Worm (Caenorhabditis elegans) whole organism, L3 larva: ENCODE measurements around the gene F22B8.7.

ENCODE experiments used
- R02D3.7 ChIP-seq: fragments of 150-350 bp; optimal IDR thresholded peaks from 2 replicates; lab custom pipeline; 2014; ENCODE audit warnings: missing biosample characterization, missing genetic modification characterization
- ZK546.5 ChIP-seq: sonication (generic microtip); optimal IDR thresholded peaks from 2 replicates; lab custom pipeline; 2017; ENCODE audit warnings: missing biosample characterization, missing genetic modification characterization
- ama-1 ChIP-seq: fragments of 150-350 bp; optimal IDR thresholded peaks from 2 replicates; lab custom pipeline; 2018
- ceh-16 ChIP-seq: sonication (generic microtip); optimal IDR thresholded peaks from 2 replicates; lab custom pipeline; 2017; ENCODE audit warnings: missing biosample characterization, missing genetic modification characterization
- ceh-28 ChIP-seq: fragments of 150-350 bp; optimal IDR thresholded peaks from 2 replicates; lab custom pipeline; 2014; ENCODE audit warnings: missing biosample characterization, missing genetic modification reagents, missing genetic modification characterization
- ceh-9 ChIP-seq: sonication (generic microtip); optimal IDR thresholded peaks from 2 replicates; lab custom pipeline; 2018; ENCODE audit warnings: missing biosample characterization, missing genetic modification characterization
- egl-27 ChIP-seq: sonication (generic microtip); optimal IDR thresholded peaks from 4 replicates; lab custom pipeline; 2017; ENCODE audit warnings: missing biosample characterization, missing genetic modification reagents, missing genetic modification characterization
- egl-5 ChIP-seq: fragments of 150-350 bp; optimal IDR thresholded peaks from 2 replicates; lab custom pipeline; 2017; ENCODE audit warnings: missing biosample characterization, missing genetic modification reagents, missing genetic modification characterization, inconsistent platforms
- elt-1 ChIP-seq: fragments of 150-350 bp; optimal IDR thresholded peaks from 2 replicates; lab custom pipeline; 2014; ENCODE audit warnings: missing biosample characterization, missing genetic modification characterization
- elt-2 ChIP-seq: sonication (generic microtip); optimal IDR thresholded peaks from 2 replicates; lab custom pipeline; 2016; ENCODE audit warnings: missing genetic modification reagents, mild to moderate bottlenecking, missing genetic modification characterization, missing compliant biosample characterization
- elt-3 ChIP-seq, 3 experiments: fragments of 150-350 bp in 1 of 3; sonication (generic microtip) in 2 of 3; optimal IDR thresholded peaks; 2 replicates in 2 of 3; 4 replicates in 1 of 3; lab custom pipeline; 2014 to 2017; ENCODE audit warnings: missing biosample characterization in 3 of 3, missing genetic modification characterization in 3 of 3
- eor-1 ChIP-seq, 2 experiments: fragments of 150-350 bp; optimal IDR thresholded peaks; 2 replicates each; lab custom pipeline; 2014 to 2018; ENCODE audit warnings: missing biosample characterization in 2 of 2, missing genetic modification characterization in 2 of 2
- fkh-10 ChIP-seq: sonication (generic microtip); optimal IDR thresholded peaks from 2 replicates; lab custom pipeline; 2017; ENCODE audit warnings: missing biosample characterization, missing genetic modification reagents, missing genetic modification characterization
- fkh-2 ChIP-seq: fragments of 150-350 bp; optimal IDR thresholded peaks from 2 replicates; lab custom pipeline; 2014; ENCODE audit warnings: missing biosample characterization, missing genetic modification reagents, missing genetic modification characterization
- fos-1 ChIP-seq: fragments of 150-350 bp; optimal IDR thresholded peaks from 2 replicates; lab custom pipeline; 2014; ENCODE audit warnings: missing biosample characterization, missing genetic modification characterization
- hmg-11 ChIP-seq: sonication (generic microtip); optimal IDR thresholded peaks from 2 replicates; lab custom pipeline; 2016; ENCODE audit warnings: missing genetic modification characterization, missing compliant biosample characterization
- jun-1 ChIP-seq: fragments of 150-350 bp; optimal IDR thresholded peaks from 2 replicates; lab custom pipeline; 2014; ENCODE audit warnings: missing biosample characterization, missing genetic modification reagents, missing genetic modification characterization
- lin-15B ChIP-seq: fragments of 150-350 bp; optimal IDR thresholded peaks from 2 replicates; lab custom pipeline; 2014; ENCODE audit warnings: missing biosample characterization, missing genetic modification characterization
- lin-39 ChIP-seq: fragments of 150-350 bp; optimal IDR thresholded peaks from 2 replicates; lab custom pipeline; 2018; ENCODE audit warnings: missing biosample characterization, missing genetic modification reagents, missing genetic modification characterization
- lsy-12 ChIP-seq: sonication (generic microtip); optimal IDR thresholded peaks from 2 replicates; lab custom pipeline; 2016; ENCODE audit warnings: mild to moderate bottlenecking, missing genetic modification characterization, missing compliant biosample characterization
- mdl-1 ChIP-seq: fragments of 150-350 bp; optimal IDR thresholded peaks from 2 replicates; lab custom pipeline; 2014; ENCODE audit warnings: missing biosample characterization, missing genetic modification characterization
- mml-1 ChIP-seq: fragments of 150-350 bp; sonication (generic microtip); optimal IDR thresholded peaks from 3 replicates; lab custom pipeline; 2014; ENCODE audit warnings: missing biosample characterization, missing genetic modification characterization
- nfya-1 ChIP-seq: sonication (generic microtip); optimal IDR thresholded peaks from 2 replicates; lab custom pipeline; 2017; ENCODE audit warnings: missing genetic modification characterization, mild to moderate bottlenecking, missing compliant biosample characterization, antibody characterized with exemption, moderate library complexity; ENCODE audit not compliant: insufficient read depth
- nhr-11 ChIP-seq: fragments of 150-350 bp; optimal IDR thresholded peaks from 2 replicates; lab custom pipeline; 2014; ENCODE audit warnings: missing biosample characterization, missing genetic modification characterization
- nhr-12 ChIP-seq: fragments of 150-350 bp; optimal IDR thresholded peaks from 2 replicates; lab custom pipeline; 2014; ENCODE audit warnings: missing biosample characterization, missing genetic modification characterization
- nhr-23 ChIP-seq: fragments of 150-350 bp; optimal IDR thresholded peaks from 2 replicates; lab custom pipeline; 2014; ENCODE audit warnings: missing biosample characterization, missing genetic modification reagents, missing genetic modification characterization
- nhr-237 ChIP-seq: fragments of 150-350 bp; optimal IDR thresholded peaks from 2 replicates; lab custom pipeline; 2014; ENCODE audit warnings: missing biosample characterization, missing genetic modification characterization
- nhr-25 ChIP-seq: sonication (generic microtip); optimal IDR thresholded peaks from 2 replicates; lab custom pipeline; 2017; ENCODE audit warnings: missing biosample characterization, missing genetic modification characterization
- nhr-28 ChIP-seq: fragments of 150-350 bp; optimal IDR thresholded peaks from 2 replicates; lab custom pipeline; 2014; ENCODE audit warnings: missing biosample characterization, missing genetic modification characterization
- nhr-43 ChIP-seq: sonication (generic microtip); optimal IDR thresholded peaks from 2 replicates; lab custom pipeline; 2016; ENCODE audit warnings: mild to moderate bottlenecking, missing genetic modification characterization, missing compliant biosample characterization; ENCODE audit not compliant: poor library complexity, severe bottlenecking
- nhr-67 ChIP-seq: fragments of 150-350 bp; optimal IDR thresholded peaks from 2 replicates; lab custom pipeline; 2014; ENCODE audit warnings: missing biosample characterization, missing genetic modification characterization
- nhr-77 ChIP-seq: fragments of 150-350 bp; optimal IDR thresholded peaks from 2 replicates; lab custom pipeline; 2014; ENCODE audit warnings: missing biosample characterization, missing genetic modification characterization
- pha-4 ChIP-seq: fragments of 150-350 bp; optimal IDR thresholded peaks from 2 replicates; lab custom pipeline; 2014; ENCODE audit warnings: missing biosample characterization, missing genetic modification reagents, missing genetic modification characterization
- pqm-1 ChIP-seq: fragments of 150-350 bp; optimal IDR thresholded peaks from 2 replicates; lab custom pipeline; 2017; ENCODE audit warnings: missing biosample characterization, missing genetic modification characterization, inconsistent platforms
- skn-1 ChIP-seq: fragments of 150-350 bp; optimal IDR thresholded peaks from 2 replicates; lab custom pipeline; 2014; ENCODE audit warnings: missing biosample characterization, missing genetic modification characterization
- tbx-2 ChIP-seq: sonication (generic microtip); optimal IDR thresholded peaks from 2 replicates; lab custom pipeline; 2016; ENCODE audit warnings: mild to moderate bottlenecking, missing genetic modification characterization, missing compliant biosample characterization
- unc-62 ChIP-seq: fragments of 150-350 bp; sonication (generic microtip); optimal IDR thresholded peaks from 4 replicates; lab custom pipeline; 2014; ENCODE audit warnings: missing biosample characterization, missing genetic modification reagents, missing genetic modification characterization
- ztf-4 ChIP-seq: fragments of 150-350 bp; optimal IDR thresholded peaks from 2 replicates; lab custom pipeline; 2014; ENCODE audit warnings: missing biosample characterization, missing genetic modification characterization

F22B8.7 gene

DNA sequence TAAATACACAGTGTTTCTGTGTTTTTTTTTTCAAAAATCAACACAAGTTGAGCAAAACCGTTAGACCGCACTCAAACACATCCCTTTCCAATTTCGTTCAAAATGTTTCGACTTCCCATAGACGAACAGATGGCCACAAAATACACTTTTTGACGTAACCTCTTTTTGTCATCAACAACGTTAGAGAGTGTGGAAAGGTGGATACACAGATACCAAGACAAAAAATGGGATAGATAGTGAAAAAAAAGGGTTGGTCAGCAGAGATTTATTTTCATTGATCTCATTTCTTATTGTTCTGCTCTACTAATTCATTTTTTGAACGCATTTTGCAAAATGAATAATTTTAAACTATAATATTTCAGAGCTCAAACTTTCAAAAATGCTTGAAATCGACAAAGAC lies 478 bp downstream of the F22B8.7 start:
- TF ChIP-seq ceh-28 (tag; lab: Kevin White, UChicago) (no peak), elt-1 (no peak), eor-1 (tag; optimal IDR thresholded peaks at IDR 0.05; lab: Kevin White, UChicago) (no peak), pqm-1 (tag; lab: Kevin White, UChicago) (peak; percentile 19), fkh-10 (no peak), elt-2 (peak; percentile 12)

DNA sequence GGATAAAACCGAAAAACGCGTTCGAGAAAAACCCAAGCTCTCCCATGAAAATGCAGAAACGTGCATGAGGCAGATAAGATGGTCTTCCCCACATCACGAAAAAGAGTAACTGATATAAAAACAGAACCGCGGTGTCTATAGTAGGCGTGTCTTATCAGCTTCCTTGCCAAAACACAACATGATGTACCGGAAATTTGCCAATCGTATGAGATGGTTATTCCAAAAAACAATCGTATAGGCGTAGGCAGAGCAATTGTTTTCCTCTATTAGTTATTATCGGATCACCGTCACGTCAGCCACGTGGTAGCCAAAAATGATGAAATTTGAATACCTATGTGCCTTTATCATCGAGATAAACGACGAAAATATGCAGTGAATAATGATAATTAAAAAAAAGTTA lies 5.1 kb downstream of the F22B8.7 start, which contains the start of gene str-7:
str-7 (minus strand) TSS at position 101 of the 400 bp plus-strand sequence.
- TF ChIP-seq pqm-1 (tag; lab: Kevin White, UChicago), result peak; percentile 2
- no peak for TF ChIP-seq mdl-1 (tag; lab: Kevin White, UChicago)
- TF ChIP-seq ztf-4 (tag; lab: Kevin White, UChicago), result no peak

DNA sequence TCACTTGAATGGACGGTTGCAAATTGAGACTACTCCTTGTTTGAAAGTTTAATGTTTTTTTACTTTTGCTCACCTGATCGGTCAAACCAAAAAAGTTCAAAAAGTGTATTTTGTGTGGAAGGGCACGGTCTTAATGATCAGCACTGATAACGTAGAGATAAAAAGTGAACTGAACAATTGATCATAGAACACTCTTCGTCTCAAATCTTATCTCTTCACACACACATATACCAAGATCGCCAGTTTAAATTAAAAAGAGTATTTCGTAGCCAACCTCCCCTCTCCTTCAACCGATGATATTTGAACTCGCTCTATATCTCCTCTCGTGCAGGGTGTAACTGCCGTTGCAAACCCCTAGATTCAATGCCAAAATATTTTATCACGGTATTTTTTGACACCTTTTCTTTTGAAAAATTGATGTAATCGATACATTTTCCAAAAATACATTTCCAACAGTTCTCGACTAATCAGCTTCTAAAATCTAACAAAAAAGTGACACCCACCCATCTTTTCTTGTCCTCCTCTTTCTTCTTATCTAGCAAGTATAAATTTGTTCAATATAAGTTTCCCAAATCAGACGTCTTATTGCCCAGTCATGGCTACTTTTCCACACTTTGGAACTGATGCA lies 5.8 kb downstream of the F22B8.7 start, which contains the start of gene cth-1:
cth-1 (plus strand) TSS at position 578 of the 628 bp plus-strand sequence.
- TF ChIP-seq nhr-11 (tag; lab: Kevin White, UChicago), result no peak
- no peak for TF ChIP-seq fkh-2 (tag; lab: Kevin White, UChicago)
- no peak for TF ChIP-seq fos-1
- no peak for TF ChIP-seq nhr-12 (tag; lab: Kevin White, UChicago)
- TF ChIP-seq nhr-67, result no peak
- TF ChIP-seq nhr-237 (tag; lab: Kevin White, UChicago), result no peak
- TF ChIP-seq mml-1, result no peak
- TF ChIP-seq fkh-10, result no peak
- no peak for TF ChIP-seq jun-1
- no peak for TF ChIP-seq R02D3.7 (tag; lab: Kevin White, UChicago)
- no peak for TF ChIP-seq ceh-28 (tag; lab: Kevin White, UChicago)
- peak; percentile 59 for TF ChIP-seq elt-1
- TF ChIP-seq ZK546.5 (tag; lab: Kevin White, UChicago), result no peak
- no peak for TF ChIP-seq ceh-9 (tag; lab: Kevin White, UChicago)
- TF ChIP-seq unc-62, result no peak
- no peak for TF ChIP-seq hmg-11
- no peak for TF ChIP-seq nhr-23 (tag; lab: Kevin White, UChicago)
- TF ChIP-seq pqm-1 (tag; lab: Kevin White, UChicago), result peak; percentile 73
- no peak for TF ChIP-seq nhr-25
- TF ChIP-seq elt-3 (tag; optimal IDR thresholded peaks at IDR 0.05; lab: Kevin White, UChicago), result peak in 1 of 3 experiments; percentile 72
- TF ChIP-seq elt-2, result peak; percentile 60
- no peak for TF ChIP-seq egl-27 (tag; lab: Kevin White, UChicago)
- no peak for TF ChIP-seq nfya-1
- TF ChIP-seq nhr-28 (tag; lab: Kevin White, UChicago), result no peak
- no peak for TF ChIP-seq lsy-12
- TF ChIP-seq skn-1, result no peak
- TF ChIP-seq ztf-4 (tag; lab: Kevin White, UChicago), result no peak
- no peak for TF ChIP-seq nhr-77 (tag; lab: Kevin White, UChicago)
- TF ChIP-seq lin-15B (tag; lab: Kevin White, UChicago), result no peak
- TF ChIP-seq nhr-43 (tag; lab: Kevin White, UChicago), result no peak
- TF ChIP-seq ama-1 (lab: Kevin White, UChicago), result no peak
- TF ChIP-seq ceh-16 (tag; lab: Kevin White, UChicago), result no peak
- no peak for TF ChIP-seq lin-39 (tag; lab: Kevin White, UChicago)
- no peak for TF ChIP-seq pha-4 (tag; lab: Kevin White, UChicago)
- no peak for TF ChIP-seq mdl-1 (tag; lab: Kevin White, UChicago)
- TF ChIP-seq, all 47 proteins: peak for 4

DNA sequence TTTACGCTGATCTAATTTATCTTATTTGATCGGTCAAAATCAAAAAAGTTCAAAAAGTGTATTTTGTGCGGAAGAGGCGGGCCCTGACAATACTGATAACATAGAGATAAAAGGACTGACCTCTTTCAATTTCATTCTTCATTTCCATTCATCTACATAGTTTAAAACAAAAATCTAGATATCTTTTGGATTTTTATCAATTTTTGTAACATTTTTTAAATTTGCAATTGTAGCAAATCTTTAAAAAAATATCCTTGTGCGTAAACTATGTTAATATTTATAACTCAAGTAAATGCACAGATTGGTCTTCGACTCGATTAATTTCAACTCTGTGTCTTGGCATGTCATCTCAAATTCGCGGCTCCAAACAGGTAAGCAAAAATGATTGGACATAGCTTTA lies 9.2 kb downstream of the F22B8.7 start, which contains the start of gene argk-1:
argk-1 (plus strand) TSS at position 301 of the 400 bp plus-strand sequence.
- no peak for TF ChIP-seq hmg-11
- no peak for TF ChIP-seq lin-15B (tag; lab: Kevin White, UChicago)
- no peak for TF ChIP-seq fkh-2 (tag; lab: Kevin White, UChicago)
- TF ChIP-seq tbx-2 (tag; lab: Kevin White, UChicago), result no peak
- no peak for TF ChIP-seq egl-5
- no peak for TF ChIP-seq lsy-12
- TF ChIP-seq elt-1, result no peak
- no peak for TF ChIP-seq nhr-23 (tag; lab: Kevin White, UChicago)
- TF ChIP-seq elt-2, result no peak
- TF ChIP-seq ama-1 (lab: Kevin White, UChicago), result no peak
